Fruit fly (Drosophila melanogaster): ENCODE measurements around the gene CG13066.

The CG13066 gene

DNA sequence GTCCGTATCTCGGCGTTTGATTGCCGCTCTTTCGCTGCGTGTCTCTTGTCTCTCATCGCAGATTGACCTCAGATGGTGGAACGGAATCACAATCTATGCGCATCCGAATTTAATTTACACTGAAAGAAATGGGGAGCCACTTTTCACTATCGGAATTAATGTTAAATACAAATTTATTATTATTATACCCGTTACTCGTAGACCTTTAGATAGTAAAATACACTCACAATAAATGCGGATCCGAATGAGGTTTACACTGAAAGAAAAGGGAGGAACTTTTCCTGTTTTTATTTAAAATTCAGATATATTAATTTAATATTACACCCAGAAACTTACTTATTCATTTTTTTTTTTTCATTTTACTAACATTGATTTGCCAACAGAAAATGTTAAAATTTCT lies 16.4 kb downstream of the CG13066 start (continued):
- no peak for TF ChIP-seq bsh (GFP tag; optimal IDR thresholded peaks at IDR 0.05)
- peak; percentile 22 for TF ChIP-seq Blimp-1 (GFP tag; optimal IDR thresholded peaks at IDR 0.05)
- TF ChIP-seq hbn (GFP tag; IDR thresholded peaks at IDR 0.05; ENCODE audit: partially characterized antibody): no peak
- TF ChIP-seq CG9797 (GFP tag; optimal IDR thresholded peaks at IDR 0.05): no peak
- TF ChIP-seq NfI (GFP tag; optimal IDR thresholded peaks at IDR 0.05): no peak
- TF ChIP-seq Max (GFP tag; optimal IDR thresholded peaks at IDR 0.05): no peak
- no peak for TF ChIP-seq CG14860 (GFP tag; IDR thresholded peaks at IDR 0.05; ENCODE audit: partially characterized antibody)
- TF ChIP-seq CG2116 (GFP tag; optimal IDR thresholded peaks at IDR 0.05): no peak
- TF ChIP-seq CG10959 (GFP tag; IDR thresholded peaks at IDR 0.05): no peak
- no peak for TF ChIP-seq CG12744 (GFP tag; optimal IDR thresholded peaks at IDR 0.05)
- no peak for TF ChIP-seq CG16813 (GFP tag; IDR thresholded peaks at IDR 0.05; ENCODE audit: partially characterized antibody)
- no peak for TF ChIP-seq Fer2 (tag; optimal IDR thresholded peaks at IDR 0.05)
- no peak for TF ChIP-seq Awh (GFP tag; IDR thresholded peaks at IDR 0.05)
- TF ChIP-seq pan (optimal IDR thresholded peaks at IDR 0.05): no peak
- TF ChIP-seq pan (GFP tag; optimal IDR thresholded peaks at IDR 0.05 in 1 of 2, IDR thresholded peaks at IDR 0.05 in 1 of 2): peak in 1 of 2 experiments; percentile 37
- TF ChIP-seq CG11247 (GFP tag; IDR thresholded peaks at IDR 0.05): no peak
- TF ChIP-seq Asciz (GFP tag; optimal IDR thresholded peaks at IDR 0.05): no peak
- TF ChIP-seq CG8924 (tag; optimal IDR thresholded peaks at IDR 0.05): no peak
- TF ChIP-seq Med (GFP tag): no peak
- no peak for TF ChIP-seq CG17912 (GFP tag; optimal IDR thresholded peaks at IDR 0.05)
- TF ChIP-seq cg (GFP tag; optimal IDR thresholded peaks at IDR 0.05): no peak
- TF ChIP-seq CG17359 (tag; optimal IDR thresholded peaks at IDR 0.05): no peak
- TF ChIP-seq bcd (GFP tag; optimal IDR thresholded peaks at IDR 0.05): no peak
- TF ChIP-seq zen2 (GFP tag; IDR thresholded peaks at IDR 0.05; ENCODE audit: partially characterized antibody): no peak
- TF ChIP-seq Bteb2 (GFP tag; optimal IDR thresholded peaks at IDR 0.05): no peak
- TF ChIP-seq MTF-1 (GFP tag; optimal IDR thresholded peaks at IDR 0.05; ENCODE audit: borderline replicate concordance): no peak
- TF ChIP-seq CG4707 (GFP tag; optimal IDR thresholded peaks at IDR 0.05): no peak
- no peak for TF ChIP-seq CG13287 (GFP tag; IDR thresholded peaks at IDR 0.05; ENCODE audit: partially characterized antibody)
- TF ChIP-seq Lhr (GFP tag; optimal IDR thresholded peaks at IDR 0.05): no peak
- TF ChIP-seq tup (GFP tag; optimal IDR thresholded peaks at IDR 0.05): no peak
- TF ChIP-seq so (GFP tag; IDR thresholded peaks at IDR 0.05): peak; percentile 58; the same call in 2 of the 3 replicates
- TF ChIP-seq Atf6 (GFP tag; IDR thresholded peaks at IDR 0.05): peak; percentile 38; the same call in 1 of the 2 replicates
- no peak for TF ChIP-seq CG1832 (GFP tag; optimal IDR thresholded peaks at IDR 0.05)
- no peak for TF ChIP-seq Sry-β (GFP tag; optimal IDR thresholded peaks at IDR 0.05)
- TF ChIP-seq az2 (GFP tag; optimal IDR thresholded peaks at IDR 0.05): peak; percentile 31
- peak; percentile 39 for TF ChIP-seq CG7839 (tag; optimal IDR thresholded peaks at IDR 0.05)
- TF ChIP-seq CG34224 (GFP tag; IDR thresholded peaks at IDR 0.05; ENCODE audit: partially characterized antibody): no peak
- no peak for TF ChIP-seq Myb (GFP tag; optimal IDR thresholded peaks at IDR 0.05)
- TF ChIP-seq Camta (GFP tag; optimal IDR thresholded peaks at IDR 0.05): no peak
- TF ChIP-seq sisA (GFP tag; IDR thresholded peaks at IDR 0.05): peak; percentile 15; the same call in 1 of the 2 replicates
- TF ChIP-seq CG6689 (GFP tag; IDR thresholded peaks at IDR 0.05): no peak
- peak; percentile 2 for TF ChIP-seq nmo (GFP tag; optimal IDR thresholded peaks at IDR 0.05)
- TF ChIP-seq Atf3 (GFP tag; optimal IDR thresholded peaks at IDR 0.05): no peak
- no peak for TF ChIP-seq TFAM (GFP tag; optimal IDR thresholded peaks at IDR 0.05)
- no peak for TF ChIP-seq NC2α (GFP tag; optimal IDR thresholded peaks at IDR 0.05)
- TF ChIP-seq CG15011 (GFP tag; optimal IDR thresholded peaks at IDR 0.05): no peak
- no peak for TF ChIP-seq sqz (GFP tag; optimal IDR thresholded peaks at IDR 0.05)
- TF ChIP-seq CG8281 (tag; optimal IDR thresholded peaks at IDR 0.05): no peak
- no peak for TF ChIP-seq Hsf (GFP tag; optimal IDR thresholded peaks at IDR 0.05)
- TF ChIP-seq kni (GFP tag; optimal IDR thresholded peaks at IDR 0.05): no peak
